Fruit fly (Drosophila melanogaster) whole organism: ENCODE measurements around the gene CG32971.

ENCODE experiments used
- CG8478 ChIP-seq: fragments of >200 bp; optimal IDR thresholded peaks from 2 replicates; lab custom pipeline; 2018; ENCODE audit warnings: inconsistent platforms
- EcR ChIP-seq, 2 experiments: fragments of >200 bp; optimal IDR thresholded peaks; 2 replicates each; lab custom pipeline; 2017; ENCODE audit warnings: missing biosample characterization in 2 of 2, missing genetic modification characterization in 2 of 2, missing genetic modification reagents in 2 of 2
- usp ChIP-seq: fragments of >200 bp; optimal IDR thresholded peaks from 2 replicates; lab custom pipeline; 2017; ENCODE audit warnings: missing biosample characterization, missing genetic modification characterization, mixed read lengths

DNA sequence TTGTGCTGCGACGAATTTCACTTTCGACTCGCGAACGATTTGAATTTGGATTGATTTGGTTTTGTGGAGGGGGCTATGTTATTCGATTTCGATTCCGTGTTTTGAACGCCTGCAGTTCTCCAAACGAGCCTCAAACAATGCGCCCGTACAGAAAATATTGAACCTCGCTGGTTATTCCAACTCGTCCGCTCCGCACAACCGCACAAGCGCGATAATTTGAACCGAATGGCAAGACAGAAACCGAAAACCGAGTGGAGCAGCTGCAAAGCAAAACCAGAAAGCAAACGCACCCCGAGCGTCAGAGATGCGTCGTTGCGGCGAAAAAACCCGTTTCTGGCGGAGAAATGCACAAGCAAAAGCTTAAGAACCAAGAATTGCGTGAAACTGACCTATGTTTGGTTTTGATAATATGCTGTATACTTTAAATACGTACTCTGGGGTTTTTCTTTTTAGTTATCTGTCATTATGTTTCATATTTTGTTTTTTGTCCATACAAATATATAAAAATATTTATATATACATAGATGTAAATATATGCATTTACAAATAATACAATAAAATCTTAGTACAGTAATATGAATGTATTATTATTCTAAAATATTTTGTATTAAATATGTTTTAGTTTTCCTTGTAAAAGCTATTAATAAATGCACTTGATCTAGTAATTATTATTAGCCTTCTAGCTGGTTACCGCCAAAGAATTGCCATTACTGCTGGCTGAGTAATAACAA, 40.6 kb upstream of the CG32971 start, which contains the start of gene Dyrk2:
- TF ChIP-seq EcR (GFP tag; optimal IDR thresholded peaks at IDR 0.05; lab: Kevin White, UChicago) (no peak), usp (GFP tag; lab: Kevin White, UChicago) (no peak), CG8478 (lab: Kevin White, UChicago) (no peak)
